Worm (Caenorhabditis elegans): Measurements from ENCODE around the gene T22F3.10.
"Not testable (repeated sequence)": the region's sequence is repeated elsewhere in the genome, so short reads cannot be mapped to it uniquely, and the experiment has no call there.

The T22F3.10 gene

DNA sequence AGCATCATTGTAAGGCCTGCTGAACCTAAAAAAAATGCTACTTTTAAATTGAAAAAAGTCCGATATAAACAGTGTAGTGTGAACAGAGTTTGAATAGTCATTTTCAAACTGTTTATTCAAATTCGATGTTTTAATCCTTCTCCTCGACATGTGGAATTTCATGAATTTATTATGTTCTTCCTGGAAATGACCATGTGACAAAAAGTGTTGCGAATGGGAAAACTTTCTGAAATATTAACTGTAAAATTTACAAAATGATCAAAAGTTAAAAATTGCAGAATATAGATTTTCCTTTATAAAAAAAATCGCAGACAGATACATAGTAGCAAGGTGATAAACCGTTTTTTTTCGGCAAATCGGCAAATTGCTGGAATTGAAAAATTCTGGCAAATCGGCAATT is 6.2 kb downstream of the T22F3.10 start, which contains the start of gene T22F3.8:
TSS of gene T22F3.8 (minus strand) at position 101 of the 400 bp plus-strand sequence.
- TF ChIP-seq madf-9 (GFP tag; conservative IDR thresholded peaks at IDR 0.05): no peak
- TF ChIP-seq mes-2 (tag; optimal IDR thresholded peaks at IDR 0.05; ENCODE audit: poor library complexity, severe bottlenecking): no peak

DNA sequence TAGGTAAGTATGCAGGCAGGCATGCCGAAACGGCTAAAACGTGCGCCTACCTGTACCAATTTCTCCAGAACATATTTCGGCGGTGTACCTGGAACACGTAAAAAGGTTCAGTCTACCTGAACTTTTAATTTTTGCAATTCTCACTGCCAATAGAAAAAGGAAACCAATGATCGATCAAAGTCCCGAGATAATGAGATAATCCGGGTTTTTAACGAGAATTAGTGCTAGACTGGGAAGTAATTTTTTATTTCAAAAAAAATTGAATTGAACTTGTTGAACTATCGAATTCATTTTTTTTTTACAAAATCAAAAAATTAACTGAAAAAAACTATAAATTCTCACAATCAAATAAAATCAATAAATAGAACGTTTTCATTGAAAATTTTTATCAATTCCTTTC is 11.0 kb downstream of the T22F3.10 start, which contains the start of gene T22F3.7:
TSS of gene T22F3.7 (minus strand) at position 101 of the 400 bp plus-strand sequence.
- TF ChIP-seq skn-1 (tag; optimal IDR thresholded peaks at IDR 0.05) (no peak), F44E2.7 (GFP tag; IDR thresholded peaks at IDR 0.05) (no peak), cey-2 (tag; optimal IDR thresholded peaks at IDR 0.05; ENCODE audit: borderline replicate concordance, insufficient read depth) (no peak), ceh-82 (tag; optimal IDR thresholded peaks at IDR 0.05) (no peak), set-16 (GFP tag; IDR thresholded peaks at IDR 0.05) (no peak), mdl-1 (tag; optimal IDR thresholded peaks at IDR 0.05) (no peak), lin-29 (GFP tag; IDR thresholded peaks at IDR 0.05) (no peak), ZK546.5 (tag; optimal IDR thresholded peaks at IDR 0.05) (no peak), gei-8 (GFP tag; optimal IDR thresholded peaks at IDR 0.05) (no peak), D1046.2 (GFP tag; IDR thresholded peaks at IDR 0.05) (no peak), Y5F2A.4 (GFP tag; optimal IDR thresholded peaks at IDR 0.05) (no peak), nhr-76 (tag; optimal IDR thresholded peaks at IDR 0.05) (no peak), lin-1 (GFP tag; IDR thresholded peaks at IDR 0.05) (no peak), zfp-2 (tag; optimal IDR thresholded peaks at IDR 0.05) (no peak), dmd-9 (GFP tag; IDR thresholded peaks at IDR 0.05) (no peak), rbr-2 (tag; optimal IDR thresholded peaks at IDR 0.05) (no peak)

DNA sequence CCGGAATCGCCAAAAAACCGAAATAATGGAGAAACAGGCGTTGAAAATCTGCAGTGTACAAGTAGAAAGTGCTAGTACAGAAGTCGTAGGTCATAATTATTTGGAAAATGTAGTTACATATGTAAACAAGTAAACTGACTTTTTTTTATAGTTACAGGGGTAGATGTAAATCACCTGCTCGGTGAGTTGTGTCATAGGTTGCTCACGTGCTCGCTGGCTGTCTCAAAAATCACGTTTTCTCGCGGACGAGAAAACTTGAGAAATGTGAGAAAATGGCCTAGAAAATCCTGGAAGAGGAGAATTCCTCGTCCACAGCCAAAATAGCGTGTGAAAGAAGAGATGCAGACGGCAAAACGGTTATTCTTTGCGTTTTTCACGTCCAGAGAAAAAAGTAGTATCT is 14.5 kb downstream of the T22F3.10 start, which contains the start of gene srh-212:
TSS of gene srh-212 (minus strand) at position 101 of the 400 bp plus-strand sequence.
- not testable (repeated sequence) for TF ChIP-seq zag-1, nhr-237, nhr-102 (tag; optimal IDR thresholded peaks at IDR 0.05)

DNA sequence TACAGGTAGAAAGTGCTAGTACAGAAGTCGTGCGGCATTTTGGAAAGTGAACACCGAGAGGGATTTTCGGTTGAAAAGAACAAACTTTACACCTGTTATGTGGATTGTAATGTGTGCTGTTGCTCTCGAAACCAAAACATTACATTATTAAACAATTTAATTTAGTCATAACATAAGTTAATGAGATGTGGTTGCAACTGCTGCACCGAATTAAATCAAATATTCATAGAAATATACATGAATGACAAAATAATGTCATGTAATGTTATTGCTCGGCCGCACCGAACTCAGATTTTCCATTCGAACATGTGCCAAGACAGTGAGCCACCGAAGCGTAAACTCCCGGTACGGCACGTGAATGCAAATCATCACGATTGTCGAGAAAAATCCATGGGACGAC is 16.6 kb downstream of the T22F3.10 start, which contains the start of gene srh-213:
TSS of gene srh-213 (minus strand) at position 101 of the 400 bp plus-strand sequence.
- no peak for TF ChIP-seq mxl-2 (GFP tag; conservative IDR thresholded peaks at IDR 0.05)
- peak; percentile 84 for TF ChIP-seq aha-1 (tag)

DNA sequence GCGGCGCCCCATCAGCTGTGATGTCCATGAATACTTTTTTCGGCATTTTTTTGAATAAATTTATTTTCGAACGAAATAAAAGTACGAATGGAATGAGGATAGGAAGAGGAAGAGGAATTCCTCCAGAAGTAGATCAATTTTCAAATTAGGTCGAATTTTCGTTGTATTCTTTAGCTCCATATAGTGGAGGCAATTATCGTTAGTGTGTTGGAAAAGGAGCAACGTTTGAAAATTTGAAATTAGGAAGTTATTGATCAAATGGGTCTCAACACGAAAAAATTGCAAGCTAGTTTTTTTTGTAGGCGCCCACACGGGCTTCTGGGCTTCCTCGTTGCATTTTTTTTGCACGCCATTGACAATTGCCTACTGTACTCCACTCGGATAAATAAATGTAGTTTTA is 19.5 kb downstream of the T22F3.10 start, which contains the start of gene T22F3.12:
TSS of gene T22F3.12 (minus strand) at position 101 of the 400 bp plus-strand sequence.
- no peak for TF ChIP-seq lin-13 (GFP tag; optimal IDR thresholded peaks at IDR 0.05)
- no peak for TF ChIP-seq F49E8.2 (tag; optimal IDR thresholded peaks at IDR 0.05; ENCODE audit: borderline replicate concordance)
- TF ChIP-seq lin-38 (GFP tag; IDR thresholded peaks at IDR 0.05): no peak
- TF ChIP-seq hif-1 (tag; optimal IDR thresholded peaks at IDR 0.05): no peak
- no peak for TF ChIP-seq egl-27 (tag; optimal IDR thresholded peaks at IDR 0.05)
- no peak for TF ChIP-seq hlh-30 (tag; optimal IDR thresholded peaks at IDR 0.05; ENCODE audit: insufficient read depth)
- no peak for TF ChIP-seq ama-1 (optimal IDR thresholded peaks at IDR 0.05)
- TF ChIP-seq Y105C5A.15 (GFP tag; IDR thresholded peaks at IDR 0.05): no peak
- no peak for TF ChIP-seq duxl-1 (tag; optimal IDR thresholded peaks at IDR 0.05; ENCODE audit: poor library complexity)
- no peak for TF ChIP-seq dpl-1 (GFP tag; optimal IDR thresholded peaks at IDR 0.05)
- no peak for TF ChIP-seq dve-1 (tag; optimal IDR thresholded peaks at IDR 0.05; ENCODE audit: insufficient read depth)
- no peak for TF ChIP-seq zfp-3 (GFP tag; conservative IDR thresholded peaks at IDR 0.05)
- TF ChIP-seq Y48G9A.11 (GFP tag; IDR thresholded peaks at IDR 0.05): no peak
- TF ChIP-seq D1046.2 (GFP tag; IDR thresholded peaks at IDR 0.05): no peak
- no peak for TF ChIP-seq dmd-8 (GFP tag; IDR thresholded peaks at IDR 0.05)
- no peak for TF ChIP-seq skn-1 (tag; optimal IDR thresholded peaks at IDR 0.05)

All from whole organism, L4 larva.